Worm (Caenorhabditis elegans): ENCODE data around the gene ncs-7.

ce11 chrX:17662146-17662545, 47.8 kb downstream of the ncs-7 start, which contains the start of gene nlp-6:
- TF ChIP-seq hlh-26 (GFP tag; conservative IDR thresholded peaks at IDR 0.05) (no peak), ztf-25 (GFP tag; IDR thresholded peaks at IDR 0.05) (no peak), mcd-1 (GFP tag; IDR thresholded peaks at IDR 0.05) (no peak), nhr-90 (tag; optimal IDR thresholded peaks at IDR 0.05) (no peak), lsl-1 (GFP tag; optimal IDR thresholded peaks at IDR 0.05) (no peak), nhr-179 (tag; optimal IDR thresholded peaks at IDR 0.05) (no peak), snpc-4 (GFP tag; optimal IDR thresholded peaks at IDR 0.05) (no peak), snpc-4 (tag; optimal IDR thresholded peaks at IDR 0.05) (no peak), F55B11.4 (tag; optimal IDR thresholded peaks at IDR 0.05; ENCODE audit: borderline replicate concordance, insufficient read depth) (no peak), F33H1.4 (GFP tag; IDR thresholded peaks at IDR 0.05) (no peak), let-526 (GFP tag; IDR thresholded peaks at IDR 0.05) (no peak), F23B12.7 (tag; optimal IDR thresholded peaks at IDR 0.05; ENCODE audit: insufficient read depth) (no peak), dpff-1 (tag; optimal IDR thresholded peaks at IDR 0.05) (no peak), F39B2.1 (GFP tag; IDR thresholded peaks at IDR 0.05) (no peak), sea-2 (GFP tag; IDR thresholded peaks at IDR 0.05) (no peak)
